Fruit fly (Drosophila melanogaster) whole organism, adult: Measurements from ENCODE around the gene CG2200.

Experiments
- CG11617 ChIP-seq: fragments of 200-800 bp; sonication (Bioruptor generic); optimal IDR thresholded peaks from 2 replicates; lab custom pipeline; 2017; ENCODE audit warnings: mild to moderate bottlenecking, missing biosample characterization, missing genetic modification reagents, missing genetic modification characterization
- CG14711 ChIP-seq: fragments of 200-800 bp; sonication (Bioruptor generic); optimal IDR thresholded peaks from 2 replicates; lab custom pipeline; 2018; ENCODE audit warnings: missing biosample characterization, mild to moderate bottlenecking, missing genetic modification characterization, moderate library complexity
- CG1620 ChIP-seq: fragments of 200-800 bp; sonication (Bioruptor generic); optimal IDR thresholded peaks from 2 replicates; lab custom pipeline; 2016; ENCODE audit warnings: missing biosample characterization, missing genetic modification characterization
- CG33017 ChIP-seq: fragments of 200-800 bp; sonication (Bioruptor generic); optimal IDR thresholded peaks from 2 replicates; lab custom pipeline; 2018; ENCODE audit warnings: missing biosample characterization, mild to moderate bottlenecking, missing genetic modification characterization, moderate library complexity
- CG5204 ChIP-seq: fragments of 200-800 bp; sonication (Bioruptor generic); optimal IDR thresholded peaks from 2 replicates; lab custom pipeline; 2016; ENCODE audit warnings: missing biosample characterization, missing genetic modification characterization
- Clk ChIP-seq: fragments of 200-800 bp; sonication (Bioruptor generic); optimal IDR thresholded peaks from 2 replicates; lab custom pipeline; 2017; ENCODE audit warnings: missing biosample characterization, missing genetic modification characterization
- bab1 ChIP-seq: fragments of 200-800 bp; sonication (Bioruptor generic); optimal IDR thresholded peaks from 3 replicates; lab custom pipeline; 2019; ENCODE audit warnings: missing biosample characterization, mild to moderate bottlenecking, missing genetic modification characterization, moderate library complexity
- kay ChIP-seq: fragments of 200-800 bp; sonication (Bioruptor generic); peaks from one replicate; lab custom pipeline; 2016; ENCODE audit warnings: missing biosample characterization, missing genetic modification characterization, borderline replicate concordance
- ovo ChIP-seq: fragments of 200-800 bp; sonication (Bioruptor generic); optimal IDR thresholded peaks from 2 replicates; lab custom pipeline; 2016; ENCODE audit warnings: missing biosample characterization, missing genetic modification characterization
- pad ChIP-seq: fragments of 200-800 bp; sonication (Bioruptor generic); optimal IDR thresholded peaks from 3 replicates; lab custom pipeline; 2017; ENCODE audit warnings: missing biosample characterization, missing genetic modification characterization, mild to moderate bottlenecking, moderate library complexity, missing genetic modification reagents
- tj ChIP-seq: fragments of 200-800 bp; sonication (Bioruptor generic); optimal IDR thresholded peaks from 3 replicates; lab custom pipeline; 2017; ENCODE audit warnings: missing biosample characterization, mild to moderate bottlenecking, missing genetic modification characterization, moderate library complexity

DNA sequence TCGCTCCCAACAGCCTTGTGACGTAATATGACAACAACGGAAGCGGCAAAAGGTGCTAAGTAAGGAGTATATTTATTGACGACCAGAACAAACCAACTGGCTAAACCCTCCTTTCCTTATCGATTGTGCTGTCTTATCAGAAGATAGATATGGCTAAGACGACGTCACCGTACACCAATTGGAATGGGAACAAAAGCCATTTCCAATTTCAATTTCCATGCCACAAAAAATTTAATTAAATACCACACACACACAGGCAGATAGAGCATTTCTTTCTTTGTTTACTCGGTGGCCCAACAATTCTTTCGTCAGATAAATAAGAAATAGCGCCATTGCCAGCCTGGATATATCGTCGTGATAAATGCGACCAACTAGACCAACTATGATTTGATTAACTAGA lies 10.5 kb downstream of the CG2200 start:
- no peak for TF ChIP-seq CG14711
- TF ChIP-seq CG1620 (GFP tag; lab: Kevin White, UChicago): no peak
- TF ChIP-seq tj (GFP tag; lab: Kevin White, UChicago): no peak
- no peak for TF ChIP-seq CG33017 (tag; lab: Kevin White, UChicago)
- TF ChIP-seq ovo: no peak
- TF ChIP-seq CG11617 (GFP tag; lab: Kevin White, UChicago): no peak
- no peak for TF ChIP-seq Clk (GFP tag; lab: Kevin White, UChicago)
- TF ChIP-seq CG5204 (GFP tag; lab: Kevin White, UChicago): no peak
- no peak for TF ChIP-seq pad
- no peak for TF ChIP-seq bab1
- TF ChIP-seq kay: no peak
